Fruit fly (Drosophila melanogaster): ENCODE data around the gene CG2100.

CG2100 gene

DNA sequence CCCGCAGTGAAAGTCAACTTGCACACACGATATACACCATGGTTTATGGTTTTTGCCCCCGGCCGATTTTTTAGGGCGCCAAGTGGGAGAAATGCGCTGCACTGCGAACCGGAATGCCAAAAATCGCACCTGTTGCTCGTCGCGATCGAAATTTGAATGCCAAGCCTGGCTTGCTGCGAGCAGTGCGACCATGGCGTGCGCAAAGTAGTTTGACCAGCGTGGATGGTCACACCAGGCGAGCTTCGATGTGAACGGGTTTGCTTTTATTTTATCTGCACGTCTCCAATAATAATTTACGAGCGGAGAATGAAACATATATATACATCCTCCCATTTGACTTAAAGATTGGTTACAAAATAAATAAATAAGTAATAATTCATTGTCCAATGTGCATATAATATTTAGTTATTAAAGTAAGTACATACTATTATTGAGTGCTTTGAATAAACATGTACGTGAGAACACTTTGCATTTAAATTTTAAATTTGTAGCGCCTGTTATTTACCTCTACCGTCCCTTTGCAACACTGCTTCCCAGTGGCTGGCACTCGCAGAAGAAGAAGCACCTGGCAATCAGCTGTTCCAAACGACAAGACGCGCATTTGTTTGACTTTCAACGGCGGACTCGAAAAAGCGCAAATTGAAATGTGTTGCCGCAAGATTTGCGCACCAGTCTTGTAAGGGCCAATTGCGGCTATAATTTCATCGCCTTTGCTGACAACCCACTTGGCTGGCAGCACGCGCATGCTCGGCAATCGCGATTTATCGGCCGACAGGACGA is 50.7 kb downstream of the CG2100 start, which contains the start of the genes Rab23 and plx (continued):
- no peak for TF ChIP-seq trh (GFP tag; optimal IDR thresholded peaks at IDR 0.05)
- 0 out of 4 replicates have a peak, but pooled peaks have one; percentile 26 for TF ChIP-seq Dll (GFP tag; IDR thresholded peaks at IDR 0.05; ENCODE audit: partially characterized antibody)
- peak in 1 of 2 experiments; percentile 23 for TF ChIP-seq Pdp1 (GFP tag; optimal IDR thresholded peaks at IDR 0.05)
- TF ChIP-seq tna (GFP tag; IDR thresholded peaks at IDR 0.05; ENCODE audit: partially characterized antibody): no peak
- 0 out of 4 replicates have a peak, but pooled peaks have one; percentile 53 for TF ChIP-seq chinmo (GFP tag; IDR thresholded peaks at IDR 0.05; ENCODE audit: partially characterized antibody)
- peak; percentile 26; the same call in 1 of the 2 replicates for TF ChIP-seq Ptx1 (GFP tag; IDR thresholded peaks at IDR 0.05)
- no peak for TF ChIP-seq Blimp-1 (GFP tag; optimal IDR thresholded peaks at IDR 0.05)
- no peak for TF ChIP-seq Dbx (GFP tag; IDR thresholded peaks at IDR 0.05)
- TF ChIP-seq CG5180 (GFP tag; optimal IDR thresholded peaks at IDR 0.05): no peak
- no peak for TF ChIP-seq H2.0 (GFP tag; IDR thresholded peaks at IDR 0.05)
- TF ChIP-seq CG2116 (GFP tag; optimal IDR thresholded peaks at IDR 0.05): peak; percentile 60
- peak; percentile 45; the same call in 1 of the 2 replicates for TF ChIP-seq ssp (GFP tag; IDR thresholded peaks at IDR 0.05)
- no peak for TF ChIP-seq rib (GFP tag; IDR thresholded peaks at IDR 0.05)
- no peak for TF ChIP-seq NC2β (GFP tag; optimal IDR thresholded peaks at IDR 0.05)
- TF ChIP-seq CG18476 (GFP tag; optimal IDR thresholded peaks at IDR 0.05): no peak
- no peak for TF ChIP-seq CG14860 (GFP tag; IDR thresholded peaks at IDR 0.05; ENCODE audit: partially characterized antibody)
- TF ChIP-seq CG8290 (GFP tag; optimal IDR thresholded peaks at IDR 0.05): no peak
- TF ChIP-seq CG8290 (tag; optimal IDR thresholded peaks at IDR 0.05): peak in 1 of 2 experiments; percentile 56
- no peak for TF ChIP-seq Fer1 (GFP tag; optimal IDR thresholded peaks at IDR 0.05)
- TF ChIP-seq CG11093 (GFP tag; IDR thresholded peaks at IDR 0.05): no peak
- TF ChIP-seq sens (GFP tag): peak; percentile 74
- TF ChIP-seq Vsx1 (GFP tag; optimal IDR thresholded peaks at IDR 0.05): no peak
- TF ChIP-seq CG9727 (GFP tag; optimal IDR thresholded peaks at IDR 0.05): peak; percentile 4
- no peak for TF ChIP-seq croc (GFP tag; conservative IDR thresholded peaks at IDR 0.05)
- 0 out of 2 replicates have a peak, but pooled peaks have one; percentile 2 for TF ChIP-seq NFAT (GFP tag; IDR thresholded peaks at IDR 0.05)
- TF ChIP-seq CG12236 (GFP tag; optimal IDR thresholded peaks at IDR 0.05): no peak
- TF ChIP-seq tap (tag; optimal IDR thresholded peaks at IDR 0.05): no peak
- peak; percentile 23 for TF ChIP-seq Nf-YC (tag; optimal IDR thresholded peaks at IDR 0.05)
- peak; percentile 65 for TF ChIP-seq abd-A (tag; optimal IDR thresholded peaks at IDR 0.05)
- no peak for TF ChIP-seq CG32767 (GFP tag; IDR thresholded peaks at IDR 0.05)
- TF ChIP-seq ATbp (GFP tag; optimal IDR thresholded peaks at IDR 0.05): no peak
- no peak for TF ChIP-seq CG4282 (GFP tag; optimal IDR thresholded peaks at IDR 0.05)
- no peak for TF ChIP-seq Rx (GFP tag; IDR thresholded peaks at IDR 0.05)
- peak; percentile 26 for TF ChIP-seq tin (GFP tag; optimal IDR thresholded peaks at IDR 0.05)
- peak; percentile 27 for TF ChIP-seq CG18619 (GFP tag; optimal IDR thresholded peaks at IDR 0.05)
- TF ChIP-seq CG1647 (GFP tag; optimal IDR thresholded peaks at IDR 0.05): no peak
- no peak for TF ChIP-seq sim (GFP tag; IDR thresholded peaks at IDR 0.05)
- TF ChIP-seq Gug (GFP tag; IDR thresholded peaks at IDR 0.05): no peak
- TF ChIP-seq CG12071 (GFP tag; optimal IDR thresholded peaks at IDR 0.05): no peak
- TF ChIP-seq tll (GFP tag; optimal IDR thresholded peaks at IDR 0.05): peak in 1 of 2 experiments; percentile 72
- peak; percentile 50 for TF ChIP-seq Lhr (GFP tag; optimal IDR thresholded peaks at IDR 0.05)
- peak; percentile 52 for TF ChIP-seq ems (GFP tag; optimal IDR thresholded peaks at IDR 0.05)
- peak in 1 of 2 experiments; percentile 17 for TF ChIP-seq insv (GFP tag; optimal IDR thresholded peaks at IDR 0.05)
- peak; percentile 71 for TF ChIP-seq HmgZ (tag; optimal IDR thresholded peaks at IDR 0.05)
- TF ChIP-seq CG2202 (tag; optimal IDR thresholded peaks at IDR 0.05): no peak
- TF ChIP-seq caup (GFP tag; optimal IDR thresholded peaks at IDR 0.05; ENCODE audit: severe bottlenecking): no peak
- TF ChIP-seq HLHmδ (GFP tag; optimal IDR thresholded peaks at IDR 0.05): no peak
- TF ChIP-seq CG12391 (tag; optimal IDR thresholded peaks at IDR 0.05): peak; percentile 40
- no peak for TF ChIP-seq cas (GFP tag; IDR thresholded peaks at IDR 0.05)

Measured in whole organism, embryonic.